Worm (Caenorhabditis elegans) whole organism, young adult: ENCODE data around the gene Y69A2AR.31.

ENCODE experiments used
- B0261.1 ChIP-seq: sonication (generic microtip); optimal IDR thresholded peaks from 2 replicates; lab custom pipeline; 2016; ENCODE audit warnings: mild to moderate bottlenecking, missing genetic modification characterization, moderate library complexity, missing compliant biosample characterization
- B0336.3 ChIP-seq: fragments of 200-800 bp; sonication (Bioruptor generic); IDR thresholded peaks from 2 replicates; pipeline ENCODE4 v1.3.6; 2022; ENCODE audit warnings: missing genetic modification characterization, missing compliant biosample characterization
- C06A6.2 ChIP-seq: fragments of 200-800 bp; sonication (Bioruptor generic); conservative IDR thresholded peaks from 2 replicates; pipeline ENCODE4 v1.3.6; 2022; ENCODE audit warnings: missing genetic modification characterization, missing compliant biosample characterization
- F10E7.11 ChIP-seq: sonication (generic microtip); optimal IDR thresholded peaks from 2 replicates; lab custom pipeline; 2017; ENCODE audit warnings: mild to moderate bottlenecking, missing genetic modification characterization, moderate library complexity, missing compliant biosample characterization
- F22D6.2 ChIP-seq: sonication (generic microtip); optimal IDR thresholded peaks from 2 replicates; lab custom pipeline; 2016; ENCODE audit warnings: mild to moderate bottlenecking, missing genetic modification characterization, missing compliant biosample characterization
- F23B12.7 ChIP-seq: sonication (generic microtip); optimal IDR thresholded peaks from 2 replicates; lab custom pipeline; 2017; ENCODE audit warnings: missing genetic modification characterization, mild to moderate bottlenecking, missing compliant biosample characterization, antibody characterized with exemption, moderate library complexity; ENCODE audit not compliant: insufficient read depth
- F33H1.4 ChIP-seq: fragments of 200-800 bp; sonication (Bioruptor generic); IDR thresholded peaks from 2 replicates; pipeline ENCODE4 v1.3.6; 2022; ENCODE audit warnings: missing genetic modification reagents, missing genetic modification characterization, missing compliant biosample characterization
- F39B2.1 ChIP-seq: fragments of 200-800 bp; sonication (Bioruptor generic); IDR thresholded peaks from 2 replicates; pipeline ENCODE4 v1.3.6; 2022; ENCODE audit warnings: missing genetic modification reagents, missing genetic modification characterization, missing compliant biosample characterization
- F49E8.2 ChIP-seq: sonication (generic microtip); optimal IDR thresholded peaks from 3 replicates; lab custom pipeline; 2017; ENCODE audit warnings: missing genetic modification characterization, mild to moderate bottlenecking, missing compliant biosample characterization, antibody characterized with exemption, moderate library complexity; ENCODE audit not compliant: insufficient read depth
- F52B5.7 ChIP-seq: sonication (generic microtip); optimal IDR thresholded peaks from 2 replicates; lab custom pipeline; 2016; ENCODE audit warnings: mild to moderate bottlenecking, missing genetic modification characterization, missing compliant biosample characterization
- T07F8.4 ChIP-seq: sonication (generic microtip); optimal IDR thresholded peaks from 2 replicates; lab custom pipeline; 2016; ENCODE audit warnings: mild to moderate bottlenecking, missing genetic modification characterization, moderate library complexity, missing compliant biosample characterization
- akir-1 ChIP-seq: fragments of 200-800 bp; sonication (Bioruptor generic); optimal IDR thresholded peaks from 2 replicates; lab custom pipeline; 2018; ENCODE audit warnings: mild to moderate bottlenecking, missing genetic modification characterization, moderate library complexity, missing compliant biosample characterization
- atf-7 ChIP-seq: sonication (generic microtip); optimal IDR thresholded peaks from 2 replicates; lab custom pipeline; 2017; ENCODE audit warnings: mild to moderate bottlenecking, missing genetic modification characterization, missing compliant biosample characterization
- attf-6 ChIP-seq: fragments of 200-800 bp; sonication (Bioruptor generic); IDR thresholded peaks from 2 replicates; pipeline ENCODE4 v1.3.6; 2022; ENCODE audit warnings: missing genetic modification reagents, missing genetic modification characterization, missing compliant biosample characterization
- ccch-3 ChIP-seq: fragments of 200-800 bp; sonication (Bioruptor generic); optimal IDR thresholded peaks from 2 replicates; lab custom pipeline; 2018; ENCODE audit warnings: mild to moderate bottlenecking, missing genetic modification characterization, missing compliant biosample characterization
- cebp-1 ChIP-seq, 2 experiments: fragments of 200-800 bp in 1 of 2; sonication (Bioruptor generic) in 1 of 2; sonication (generic microtip) in 1 of 2; IDR thresholded peaks in 1 of 2; optimal IDR thresholded peaks in 1 of 2; 2 replicates each; pipeline versions ENCODE4 v1.3.6 to Lab custom; 2017 to 2022; ENCODE audit warnings: missing compliant biosample characterization in 2 of 2, missing genetic modification characterization in 2 of 2, mild to moderate bottlenecking in 1 of 2, missing genetic modification reagents in 1 of 2, moderate library complexity in 1 of 2
- ceh-40 ChIP-seq: fragments of 200-800 bp; sonication (Bioruptor generic); IDR thresholded peaks from 2 replicates; pipeline ENCODE4 v1.3.6; 2022; ENCODE audit warnings: missing genetic modification characterization, missing compliant biosample characterization
- ceh-58 ChIP-seq: fragments of 200-800 bp; sonication (Bioruptor generic); IDR thresholded peaks from 2 replicates; pipeline ENCODE4 v1.3.6; 2022; ENCODE audit warnings: missing genetic modification characterization, missing compliant biosample characterization
- ceh-91 ChIP-seq: fragments of 200-800 bp; sonication (Bioruptor generic); IDR thresholded peaks from 2 replicates; pipeline ENCODE4 v1.3.6; 2022; ENCODE audit warnings: missing genetic modification reagents, missing genetic modification characterization, missing compliant biosample characterization
- efl-1 ChIP-seq: fragments of 150-350 bp; optimal IDR thresholded peaks from 2 replicates; lab custom pipeline; 2014; ENCODE audit warnings: missing biosample characterization, missing genetic modification reagents, missing genetic modification characterization
- ekl-4 ChIP-seq: fragments of 200-800 bp; sonication (Bioruptor generic); IDR thresholded peaks from 2 replicates; pipeline ENCODE4 v1.3.6; 2022; ENCODE audit warnings: missing genetic modification reagents, missing genetic modification characterization, missing compliant biosample characterization
- ets-4 ChIP-seq: fragments of 200-800 bp; sonication (Bioruptor generic); optimal IDR thresholded peaks from 2 replicates; lab custom pipeline; 2018; ENCODE audit warnings: mild to moderate bottlenecking, missing genetic modification characterization, missing compliant biosample characterization
- fkh-3 ChIP-seq: sonication (generic microtip); optimal IDR thresholded peaks from 2 replicates; lab custom pipeline; 2016; ENCODE audit warnings: mild to moderate bottlenecking, missing genetic modification characterization, missing compliant biosample characterization
- hrde-1 ChIP-seq: sonication (generic microtip); optimal IDR thresholded peaks from 2 replicates; lab custom pipeline; 2016; ENCODE audit warnings: missing genetic modification characterization, mild to moderate bottlenecking, missing compliant biosample characterization, moderate library complexity, missing genotype, missing genetic modification reagents, borderline replicate concordance
- hsf-1 ChIP-seq: fragments of 200-800 bp; sonication (Bioruptor generic); IDR thresholded peaks from 2 replicates; pipeline ENCODE4 v1.3.6; 2022; ENCODE audit warnings: missing genetic modification reagents, missing genetic modification characterization, missing compliant biosample characterization
- let-526 ChIP-seq: fragments of 200-800 bp; sonication (Bioruptor generic); IDR thresholded peaks from 2 replicates; pipeline ENCODE4 v1.3.6; 2022; ENCODE audit warnings: missing genetic modification reagents, missing genetic modification characterization, missing compliant biosample characterization
- lin-26 ChIP-seq: fragments of 200-800 bp; sonication (Bioruptor generic); IDR thresholded peaks from 2 replicates; pipeline ENCODE4 v1.3.6; 2022; ENCODE audit warnings: missing genetic modification reagents, missing genetic modification characterization, missing compliant biosample characterization
- lin-35 ChIP-seq, 3 experiments: fragments of 150-350 bp in 2 of 3; sonication (generic microtip) in 1 of 3; optimal IDR thresholded peaks; 2 replicates each; lab custom pipeline; 2014 to 2018; ENCODE audit warnings: missing biosample characterization in 3 of 3, missing genetic modification characterization in 3 of 3, missing genetic modification reagents in 3 of 3
- lin-40 ChIP-seq: sonication (generic microtip); optimal IDR thresholded peaks from 2 replicates; lab custom pipeline; 2016; ENCODE audit warnings: missing genetic modification characterization, mild to moderate bottlenecking, missing compliant biosample characterization, missing genotype, missing genetic modification reagents
- lin-54 ChIP-seq: fragments of 200-800 bp; sonication (Bioruptor generic); optimal IDR thresholded peaks from 2 replicates; lab custom pipeline; 2018; ENCODE audit warnings: mild to moderate bottlenecking, missing genetic modification characterization, missing compliant biosample characterization
- madf-6 ChIP-seq: fragments of 200-800 bp; sonication (Bioruptor generic); IDR thresholded peaks from 2 replicates; pipeline ENCODE4 v1.3.6; 2022; ENCODE audit warnings: missing genetic modification reagents, missing genetic modification characterization, missing compliant biosample characterization
- madf-8 ChIP-seq: fragments of 200-800 bp; sonication (Bioruptor generic); conservative IDR thresholded peaks from 2 replicates; pipeline ENCODE4 v1.3.6; 2022; ENCODE audit warnings: missing genetic modification reagents, missing genetic modification characterization, missing compliant biosample characterization
- nfya-1 ChIP-seq: sonication (generic microtip); optimal IDR thresholded peaks from 2 replicates; lab custom pipeline; 2017; ENCODE audit warnings: antibody characterized with exemption, missing compliant biosample characterization, missing genetic modification characterization, borderline replicate concordance; ENCODE audit not compliant: insufficient read depth
- nhr-80 ChIP-seq: sonication (generic microtip); optimal IDR thresholded peaks from 2 replicates; lab custom pipeline; 2016; ENCODE audit warnings: missing genetic modification characterization, missing compliant biosample characterization
- pha-4 ChIP-seq: fragments of 150-350 bp; sonication (generic microtip); optimal IDR thresholded peaks from 2 replicates; lab custom pipeline; 2014; ENCODE audit warnings: missing biosample characterization, missing genetic modification reagents, missing genetic modification characterization
- rcor-1 ChIP-seq: fragments of 200-800 bp; sonication (Bioruptor generic); IDR thresholded peaks from 2 replicates; pipeline ENCODE4 v1.3.6; 2022; ENCODE audit warnings: missing genetic modification reagents, missing genetic modification characterization, missing compliant biosample characterization
- rpc-1 ChIP-seq, 2 experiments: fragments of 150-350 bp in 1 of 2; sonication (generic microtip) in 1 of 2; optimal IDR thresholded peaks; 2 replicates each; lab custom pipeline; 2014 to 2018; ENCODE audit warnings: missing biosample characterization in 1 of 2, missing genetic modification characterization in 1 of 2, missing genetic modification reagents in 1 of 2, missing genotype in 1 of 2
- snpc-4 ChIP-seq, 5 experiments: fragments of 150-350 bp in 1 of 5; sonication (generic microtip) in 4 of 5; optimal IDR thresholded peaks; 2 replicates each; lab custom pipeline; 2014 to 2018; ENCODE audit warnings: missing genetic modification characterization in 5 of 5, missing biosample characterization in 3 of 5, antibody characterized with exemption in 2 of 5, mild to moderate bottlenecking in 2 of 5, missing compliant biosample characterization in 2 of 5, missing genotype in 2 of 5, moderate library complexity in 2 of 5, missing genetic modification reagents in 1 of 5
- somi-1 ChIP-seq: fragments of 200-800 bp; sonication (Bioruptor generic); optimal IDR thresholded peaks from 2 replicates; lab custom pipeline; 2018; ENCODE audit warnings: mild to moderate bottlenecking, missing genetic modification characterization, missing compliant biosample characterization
- unc-62 ChIP-seq: fragments of 150-350 bp; optimal IDR thresholded peaks from 2 replicates; lab custom pipeline; 2014; ENCODE audit warnings: missing biosample characterization, missing genetic modification reagents, missing genetic modification characterization
- zfh-2 ChIP-seq: fragments of 200-800 bp; sonication (Bioruptor generic); conservative IDR thresholded peaks from 2 replicates; pipeline ENCODE4 v1.3.6; 2022; ENCODE audit warnings: missing genetic modification reagents, missing genetic modification characterization, missing compliant biosample characterization
- zim-3 ChIP-seq: sonication (generic microtip); optimal IDR thresholded peaks from 2 replicates; lab custom pipeline; 2017; ENCODE audit warnings: mild to moderate bottlenecking, missing genetic modification characterization, moderate library complexity, missing compliant biosample characterization
- ztf-26 ChIP-seq: sonication (generic microtip); optimal IDR thresholded peaks from 2 replicates; lab custom pipeline; 2017; ENCODE audit warnings: missing genetic modification characterization, missing compliant biosample characterization
- ztf-3 ChIP-seq: fragments of 200-800 bp; sonication (Bioruptor generic); optimal IDR thresholded peaks from 2 replicates; lab custom pipeline; 2018; ENCODE audit warnings: mild to moderate bottlenecking, missing genetic modification characterization, missing compliant biosample characterization
- ztf-6 ChIP-seq: fragments of 200-800 bp; sonication (Bioruptor generic); IDR thresholded peaks from 2 replicates; pipeline ENCODE4 v1.3.6; 2022; ENCODE audit warnings: missing genetic modification reagents, missing genetic modification characterization, missing compliant biosample characterization

The Y69A2AR.31 gene

DNA sequence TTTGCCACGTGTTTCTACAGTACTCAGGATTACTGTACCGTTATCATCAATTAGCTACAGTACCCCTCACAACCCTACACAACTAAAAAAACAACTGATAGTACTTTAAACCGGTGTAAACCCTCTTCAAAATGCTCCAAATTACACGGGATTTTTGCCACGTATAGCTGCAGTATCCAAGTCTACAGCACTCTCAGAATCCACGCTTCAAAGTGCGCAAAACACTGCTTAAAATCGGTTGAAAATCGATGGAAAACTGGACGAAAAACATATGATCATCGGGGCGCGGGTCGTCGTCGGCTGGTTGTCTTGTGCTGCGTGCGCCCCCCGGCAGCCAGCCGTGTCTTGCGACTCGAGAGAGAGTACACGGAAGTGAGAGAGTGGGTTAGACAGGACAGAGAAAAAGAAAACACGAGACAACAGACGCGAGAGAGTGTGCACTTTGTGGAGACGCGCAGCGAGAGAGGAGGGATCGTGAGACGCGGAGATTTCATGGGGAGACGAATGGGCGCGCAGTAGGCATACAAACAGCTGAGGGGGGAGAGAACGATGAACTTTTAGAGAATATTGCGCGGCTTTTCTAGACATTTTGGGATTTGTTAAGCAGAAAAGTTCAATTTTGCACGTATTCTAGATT is 44.6 kb upstream of the Y69A2AR.31 start:
- TF ChIP-seq rcor-1 (GFP tag; lab: Robert Waterston, UW) (peak; percentile 54), somi-1 (GFP tag; lab: Kevin White, UChicago) (peak; percentile 53), hrde-1 (tag; lab: Kevin White, UChicago) (no peak), F22D6.2 (tag; lab: Kevin White, UChicago) (no peak), ccch-3 (no peak), nhr-80 (tag; lab: Kevin White, UChicago) (peak; percentile 68), ceh-58 (GFP tag; lab: Robert Waterston, UW) (no peak), C06A6.2 (GFP tag; lab: Robert Waterston, UW) (peak; percentile 66; the same call in 1 of the 2 replicates), snpc-4 (GFP tag; optimal IDR thresholded peaks at IDR 0.05; lab: Kevin White, UChicago) (no peak), snpc-4 (tag; optimal IDR thresholded peaks at IDR 0.05; lab: Kevin White, UChicago) (peak in 3 of 4 experiments; percentile 38 to 56 (median 41)), rpc-1 (optimal IDR thresholded peaks at IDR 0.05; lab: Kevin White, UChicago) (no peak), rpc-1 (tag; optimal IDR thresholded peaks at IDR 0.05; lab: Kevin White, UChicago) (no peak), zfh-2 (GFP tag; lab: Robert Waterston, UW) (peak; percentile 98), ceh-40 (GFP tag; lab: Robert Waterston, UW) (no peak), madf-8 (GFP tag; lab: Robert Waterston, UW) (no peak), cebp-1 (GFP tag; IDR thresholded peaks at IDR 0.05; lab: Robert Waterston, UW) (peak; percentile 54; the same call in 1 of the 2 replicates), cebp-1 (tag; optimal IDR thresholded peaks at IDR 0.05; lab: Kevin White, UChicago) (peak; percentile 87), F33H1.4 (no peak), F49E8.2 (tag; lab: Kevin White, UChicago) (no peak), ztf-26 (tag; lab: Kevin White, UChicago) (peak; percentile 60), pha-4 (tag; lab: Kevin White, UChicago) (no peak), F39B2.1 (GFP tag; lab: Robert Waterston, UW) (no peak), ztf-6 (GFP tag; lab: Robert Waterston, UW) (no peak), lin-35 (GFP tag; optimal IDR thresholded peaks at IDR 0.05; lab: Kevin White, UChicago) (peak in 1 of 3 experiments; percentile 30), lin-54 (peak; percentile 57), atf-7 (peak; percentile 61), T07F8.4 (tag; lab: Kevin White, UChicago) (peak; percentile 10), zim-3 (tag; lab: Kevin White, UChicago) (peak; percentile 7), lin-40 (tag; lab: Kevin White, UChicago) (peak; percentile 74), F52B5.7 (tag; lab: Kevin White, UChicago) (peak; percentile 23), hsf-1 (GFP tag; lab: Robert Waterston, UW) (peak; percentile 45; the same call in 1 of the 2 replicates), F10E7.11 (no peak), attf-6 (GFP tag; lab: Robert Waterston, UW) (no peak), unc-62 (GFP tag; lab: Kevin White, UChicago) (no peak), efl-1 (GFP tag; lab: Kevin White, UChicago) (no peak), madf-6 (peak; percentile 41; the same call in 1 of the 2 replicates), B0336.3 (GFP tag; lab: Robert Waterston, UW) (peak; percentile 85), ceh-91 (GFP tag; lab: Robert Waterston, UW) (no peak), B0261.1 (tag; lab: Kevin White, UChicago) (no peak), let-526 (GFP tag; lab: Robert Waterston, UW) (peak; percentile 72; the same call in 1 of the 2 replicates), F23B12.7 (tag; lab: Kevin White, UChicago) (no peak), ets-4 (GFP tag; lab: Kevin White, UChicago) (no peak), ztf-3 (GFP tag; lab: Kevin White, UChicago) (peak; percentile 15), fkh-3 (tag; lab: Kevin White, UChicago) (no peak), lin-26 (GFP tag; lab: Robert Waterston, UW) (peak; percentile 68; the same call in 1 of the 2 replicates), nfya-1 (tag; lab: Kevin White, UChicago) (no peak), ekl-4 (GFP tag; lab: Robert Waterston, UW) (peak; percentile 67), akir-1 (GFP tag; lab: Kevin White, UChicago) (peak; percentile 38)
